Worm (Caenorhabditis elegans): ENCODE data around the gene msp-65.

The msp-65 gene

ce11 chrIV:5364135-5364609 is 47.8 kb downstream of the msp-65 start, which contains the start of the genes hda-6 and F41H10.4 (continued):
- TF ChIP-seq madf-6 (GFP tag; IDR thresholded peaks at IDR 0.05) (peak; percentile 59; the same call in 1 of the 2 replicates), ztf-6 (GFP tag; IDR thresholded peaks at IDR 0.05) (no peak), F49E8.2 (tag; optimal IDR thresholded peaks at IDR 0.05; ENCODE audit: insufficient read depth) (no peak), F33H1.4 (GFP tag; IDR thresholded peaks at IDR 0.05) (peak; percentile 44), nhr-80 (tag; optimal IDR thresholded peaks at IDR 0.05) (peak; percentile 20), lin-40 (tag; optimal IDR thresholded peaks at IDR 0.05) (peak; percentile 51), madf-10 (tag; optimal IDR thresholded peaks at IDR 0.05) (peak; percentile 12), attf-3 (GFP tag; conservative IDR thresholded peaks at IDR 0.05) (no peak), F23B12.7 (tag; optimal IDR thresholded peaks at IDR 0.05; ENCODE audit: insufficient read depth) (peak; percentile 4), ceh-40 (GFP tag; IDR thresholded peaks at IDR 0.05) (no peak), gei-17 (GFP tag; optimal IDR thresholded peaks at IDR 0.05) (no peak), tbp1 (GFP tag; optimal IDR thresholded peaks at IDR 0.05) (peak; percentile 56), die-1 (tag; optimal IDR thresholded peaks at IDR 0.05) (no peak), hmg-1.2 (GFP tag; IDR thresholded peaks at IDR 0.05) (no peak; the same call in 1 of the 2 replicates), ceh-27 (GFP tag; optimal IDR thresholded peaks at IDR 0.05) (peak; percentile 92), snpc-4 (GFP tag; optimal IDR thresholded peaks at IDR 0.05) (no peak), snpc-4 (tag; optimal IDR thresholded peaks at IDR 0.05) (peak; percentile 33 to 86 (median 68)), rec-8 (tag; optimal IDR thresholded peaks at IDR 0.05) (no peak), lsy-27 (tag; optimal IDR thresholded peaks at IDR 0.05; ENCODE audit: borderline replicate concordance, insufficient read depth) (peak; percentile 4), Y53G8AR.9 (GFP tag; conservative IDR thresholded peaks at IDR 0.05) (no peak), snpc-1.1 (tag; optimal IDR thresholded peaks at IDR 0.05; ENCODE audit: insufficient read depth) (peak; percentile 65), dox-1 (GFP tag; IDR thresholded peaks at IDR 0.05) (peak; percentile 84), bed-1 (GFP tag; IDR thresholded peaks at IDR 0.05) (no peak), lag-1 (GFP tag; IDR thresholded peaks at IDR 0.05) (no peak), nfyb-1 (GFP tag; IDR thresholded peaks at IDR 0.05) (peak; percentile 40; the same call in 1 of the 2 replicates), akir-1 (GFP tag; optimal IDR thresholded peaks at IDR 0.05) (no peak), ztf-18 (tag; optimal IDR thresholded peaks at IDR 0.05) (peak; percentile 39), ceh-58 (GFP tag; IDR thresholded peaks at IDR 0.05) (no peak), B0336.3 (GFP tag; IDR thresholded peaks at IDR 0.05) (0 out of 2 replicates have a peak, but pooled peaks have one; percentile 31), C17E4.6 (GFP tag; IDR thresholded peaks at IDR 0.05) (no peak), ceh-91 (GFP tag; IDR thresholded peaks at IDR 0.05) (0 out of 2 replicates have a peak, but pooled peaks have one; percentile 8), mes-4 (tag; optimal IDR thresholded peaks at IDR 0.05) (no peak), somi-1 (GFP tag; optimal IDR thresholded peaks at IDR 0.05) (no peak), ekl-4 (GFP tag; IDR thresholded peaks at IDR 0.05) (peak; percentile 55; the same call in 1 of the 2 replicates), attf-5 (GFP tag; optimal IDR thresholded peaks at IDR 0.05) (peak; percentile 86), cebp-1 (GFP tag; IDR thresholded peaks at IDR 0.05) (no peak), cebp-1 (tag; optimal IDR thresholded peaks at IDR 0.05) (peak; percentile 57), hrde-1 (tag; optimal IDR thresholded peaks at IDR 0.05; ENCODE audit: borderline replicate concordance) (no peak), snpc-1.3 (tag; optimal IDR thresholded peaks at IDR 0.05; ENCODE audit: insufficient read depth) (peak; percentile 47), lin-54 (GFP tag; optimal IDR thresholded peaks at IDR 0.05) (peak; percentile 71), K11D2.4 (GFP tag; IDR thresholded peaks at IDR 0.05) (0 out of 2 replicates have a peak, but pooled peaks have one; percentile 13), ztf-26 (tag; optimal IDR thresholded peaks at IDR 0.05) (no peak), F22D6.2 (tag; optimal IDR thresholded peaks at IDR 0.05) (no peak), F55B11.4 (tag; optimal IDR thresholded peaks at IDR 0.05; ENCODE audit: borderline replicate concordance, insufficient read depth) (no peak), K12H6.12 (tag; optimal IDR thresholded peaks at IDR 0.05) (peak; percentile 24), rcor-1 (GFP tag; IDR thresholded peaks at IDR 0.05) (no peak), tlf-1 (GFP tag; optimal IDR thresholded peaks at IDR 0.05) (peak; percentile 15)
